Fruit fly (Drosophila melanogaster) whole organism, embryonic: ENCODE measurements around the gene CG32271.

Source experiments
- Bgb ChIP-seq: fragments of 200-800 bp; sonication (Bioruptor generic); IDR thresholded peaks from 2 replicates; pipeline ENCODE4 v1.3.6; 2022; ENCODE audit warnings: missing biosample characterization, missing genetic modification characterization; ENCODE audit not compliant: partially characterized antibody
- CG12071 ChIP-seq: fragments of 200-800 bp; sonication (Bioruptor generic); optimal IDR thresholded peaks from 3 replicates; lab custom pipeline; 2018; ENCODE audit warnings: missing biosample characterization, mild to moderate bottlenecking, missing genetic modification characterization
- CG12236 ChIP-seq: fragments of 200-800 bp; sonication (Bioruptor generic); optimal IDR thresholded peaks from 2 replicates; lab custom pipeline; 2016; ENCODE audit warnings: missing biosample characterization, missing genetic modification characterization
- CG12769 ChIP-seq: fragments of 200-800 bp; sonication (Bioruptor generic); optimal IDR thresholded peaks from 2 replicates; lab custom pipeline; 2019; ENCODE audit warnings: missing biosample characterization, mild to moderate bottlenecking, missing genetic modification characterization, moderate library complexity
- CG12942 ChIP-seq: fragments of 200-800 bp; sonication (Bioruptor generic); optimal IDR thresholded peaks from 3 replicates; lab custom pipeline; 2016; ENCODE audit warnings: missing biosample characterization, missing genetic modification characterization
- CG14050 ChIP-seq: fragments of 200-800 bp; sonication (Bioruptor generic); IDR thresholded peaks from 3 replicates; pipeline ENCODE4 v1.3.6; 2022; ENCODE audit warnings: missing biosample characterization, missing genetic modification characterization
- CG15601 ChIP-seq: fragments of 200-800 bp; sonication (Bioruptor generic); optimal IDR thresholded peaks from 3 replicates; lab custom pipeline; 2019; ENCODE audit warnings: missing biosample characterization, mild to moderate bottlenecking, missing genetic modification characterization, moderate library complexity
- CG1602 ChIP-seq: fragments of 200-800 bp; sonication (Bioruptor generic); optimal IDR thresholded peaks from 3 replicates; lab custom pipeline; 2016; ENCODE audit warnings: missing biosample characterization, missing genetic modification characterization
- CG16815 ChIP-seq: fragments of 200-800 bp; sonication (Bioruptor generic); optimal IDR thresholded peaks from 3 replicates; lab custom pipeline; 2017; ENCODE audit warnings: missing biosample characterization, mild to moderate bottlenecking, missing genetic modification characterization
- CG30020 ChIP-seq: fragments of 200-800 bp; optimal IDR thresholded peaks from 2 replicates; lab custom pipeline; 2019; ENCODE audit warnings: missing biosample characterization, mild to moderate bottlenecking, missing genetic modification characterization, moderate library complexity
- CG32532 ChIP-seq: fragments of 200-800 bp; sonication (Bioruptor generic); IDR thresholded peaks from 2 replicates; pipeline ENCODE4 v1.3.6; 2022; ENCODE audit warnings: missing biosample characterization, missing genetic modification characterization
- CG43689 ChIP-seq: fragments of 200-800 bp; sonication (Bioruptor generic); IDR thresholded peaks from 2 replicates; pipeline ENCODE4 v1.3.6; 2022; ENCODE audit warnings: missing biosample characterization, missing genetic modification characterization
- CG4854 ChIP-seq: fragments of 200-800 bp; sonication (Bioruptor generic); optimal IDR thresholded peaks from 2 replicates; lab custom pipeline; 2016; ENCODE audit warnings: missing biosample characterization, missing genetic modification characterization, inconsistent platforms
- CG5180 ChIP-seq: fragments of 200-800 bp; sonication (Bioruptor generic); optimal IDR thresholded peaks from 3 replicates; lab custom pipeline; 2017; ENCODE audit warnings: missing biosample characterization, missing genetic modification characterization, mild to moderate bottlenecking, moderate library complexity, missing genetic modification reagents
- CG5245 ChIP-seq: fragments of 200-800 bp; sonication (Bioruptor generic); optimal IDR thresholded peaks from 3 replicates; lab custom pipeline; 2016; ENCODE audit warnings: missing biosample characterization, missing genetic modification characterization
- CG7786 ChIP-seq: fragments of 200-800 bp; sonication (Bioruptor generic); optimal IDR thresholded peaks from 2 replicates; lab custom pipeline; 2016; ENCODE audit warnings: missing biosample characterization, missing genetic modification characterization
- CG8924 ChIP-seq: fragments of 200-800 bp; optimal IDR thresholded peaks from 3 replicates; lab custom pipeline; 2019; ENCODE audit warnings: missing biosample characterization, mild to moderate bottlenecking, missing genetic modification characterization, moderate library complexity
- Dip2 ChIP-seq: fragments of 200-800 bp; sonication (Bioruptor generic); IDR thresholded peaks from 2 replicates; pipeline ENCODE4 v1.3.6; 2022; ENCODE audit warnings: missing biosample characterization, missing genetic modification characterization
- ERR ChIP-seq: fragments of 200-800 bp; sonication (Bioruptor generic); optimal IDR thresholded peaks from 2 replicates; lab custom pipeline; 2016; ENCODE audit warnings: missing biosample characterization, missing genetic modification characterization
- Gug ChIP-seq: fragments of 200-800 bp; sonication (Bioruptor generic); IDR thresholded peaks from 4 replicates; pipeline ENCODE4 v1.3.6; 2022; ENCODE audit warnings: missing biosample characterization, missing genetic modification characterization
- HLH3B ChIP-seq: fragments of 200-800 bp; sonication (Bioruptor generic); IDR thresholded peaks from 2 replicates; pipeline ENCODE4 v1.3.6; 2022; ENCODE audit warnings: missing biosample characterization, missing genetic modification characterization
- Hey ChIP-seq: fragments of 200-800 bp; sonication (Bioruptor generic); optimal IDR thresholded peaks from 3 replicates; lab custom pipeline; 2018; ENCODE audit warnings: missing biosample characterization, mild to moderate bottlenecking, missing genetic modification characterization
- Hmx ChIP-seq: fragments of 200-800 bp; sonication (Bioruptor generic); optimal IDR thresholded peaks from 2 replicates; lab custom pipeline; 2016; ENCODE audit warnings: missing biosample characterization, missing genetic modification characterization
- Jarid2 ChIP-seq: fragments of 200-800 bp; sonication (Bioruptor generic); optimal IDR thresholded peaks from 3 replicates; lab custom pipeline; 2017; ENCODE audit warnings: mild to moderate bottlenecking, missing biosample characterization, missing genetic modification reagents, missing genetic modification characterization
- Max ChIP-seq: fragments of 200-800 bp; sonication (Bioruptor generic); optimal IDR thresholded peaks from 2 replicates; lab custom pipeline; 2016; ENCODE audit warnings: missing biosample characterization, mild to moderate bottlenecking, missing genetic modification characterization
- Meics ChIP-seq: fragments of 200-800 bp; sonication (Bioruptor generic); optimal IDR thresholded peaks from 2 replicates; lab custom pipeline; 2017; ENCODE audit warnings: missing biosample characterization, mild to moderate bottlenecking, missing genetic modification characterization
- Rfx ChIP-seq: fragments of 200-800 bp; sonication (Bioruptor generic); IDR thresholded peaks from 2 replicates; pipeline ENCODE4 v1.3.6; 2022; ENCODE audit warnings: missing biosample characterization, missing genetic modification characterization
- Vsx1 ChIP-seq: fragments of 200-800 bp; sonication (Bioruptor generic); optimal IDR thresholded peaks from 2 replicates; lab custom pipeline; 2017; ENCODE audit warnings: missing biosample characterization, mild to moderate bottlenecking, missing genetic modification characterization, missing genetic modification reagents
- Xrp1 ChIP-seq: fragments of 200-800 bp; sonication (Bioruptor generic); IDR thresholded peaks from 2 replicates; pipeline ENCODE4 v1.3.6; 2022; ENCODE audit warnings: missing biosample characterization, missing genetic modification characterization
- ac ChIP-seq: fragments of 200-800 bp; sonication (Bioruptor generic); optimal IDR thresholded peaks from 3 replicates; lab custom pipeline; 2017; ENCODE audit warnings: missing biosample characterization, mild to moderate bottlenecking, missing genetic modification characterization
- ash1 ChIP-seq: fragments of 200-800 bp; sonication (Bioruptor generic); optimal IDR thresholded peaks from 2 replicates; lab custom pipeline; 2018; ENCODE audit warnings: missing biosample characterization, mild to moderate bottlenecking, missing genetic modification characterization
- cas ChIP-seq: fragments of 200-800 bp; sonication (Bioruptor generic); IDR thresholded peaks from 2 replicates; pipeline ENCODE4 v1.3.6; 2022; ENCODE audit warnings: missing biosample characterization, missing genetic modification characterization
- ci ChIP-seq: fragments of 200-800 bp; sonication (Bioruptor generic); IDR thresholded peaks from 3 replicates; pipeline ENCODE4 v1.3.6; 2022; ENCODE audit warnings: missing biosample characterization, missing genetic modification characterization
- dan ChIP-seq: fragments of 200-800 bp; sonication (Bioruptor generic); IDR thresholded peaks from 2 replicates; pipeline ENCODE4 v1.3.6; 2022; ENCODE audit warnings: missing biosample characterization, missing genetic modification characterization
- gem ChIP-seq: fragments of 200-800 bp; sonication (Bioruptor generic); optimal IDR thresholded peaks from 2 replicates; lab custom pipeline; 2019; ENCODE audit warnings: missing biosample characterization, mild to moderate bottlenecking, missing genetic modification characterization, moderate library complexity
- hkb ChIP-seq, 2 experiments: fragments of 200-800 bp in 1 of 2; fragments of >200 bp in 1 of 2; sonication (Bioruptor generic) in 1 of 2; IDR thresholded peaks in 1 of 2; optimal IDR thresholded peaks in 1 of 2; 2 replicates each; pipeline versions ENCODE4 v1.3.6 to Lab custom; 2017 to 2022; ENCODE audit warnings: missing biosample characterization in 1 of 2, missing genetic modification characterization in 1 of 2
- insv ChIP-seq, 2 experiments: fragments of 200-800 bp; sonication (Bioruptor generic); optimal IDR thresholded peaks; 3 replicates each; lab custom pipeline; 2016 to 2018; ENCODE audit warnings: missing biosample characterization in 2 of 2, missing genetic modification characterization in 2 of 2
- luna ChIP-seq: fragments of 200-800 bp; sonication (Bioruptor generic); optimal IDR thresholded peaks from 2 replicates; lab custom pipeline; 2016; ENCODE audit warnings: missing biosample characterization, missing genetic modification characterization
- onecut ChIP-seq: fragments of 200-800 bp; sonication (Bioruptor generic); IDR thresholded peaks from 2 replicates; pipeline ENCODE4 v1.3.6; 2022; ENCODE audit warnings: missing biosample characterization, missing genetic modification characterization
- peb ChIP-seq: fragments of 200-800 bp; sonication (Bioruptor generic); IDR thresholded peaks from 2 replicates; pipeline ENCODE4 v1.3.6; 2022; ENCODE audit warnings: missing biosample characterization, missing genetic modification characterization
- schlank ChIP-seq: fragments of 200-800 bp; sonication (Bioruptor generic); optimal IDR thresholded peaks from 2 replicates; lab custom pipeline; 2018; ENCODE audit warnings: missing biosample characterization, mild to moderate bottlenecking, missing genetic modification characterization
- sisA ChIP-seq: fragments of 200-800 bp; sonication (Bioruptor generic); IDR thresholded peaks from 2 replicates; pipeline ENCODE4 v1.3.6; 2022; ENCODE audit warnings: missing biosample characterization, missing genetic modification characterization
- sqz ChIP-seq: fragments of 200-800 bp; sonication (Bioruptor generic); optimal IDR thresholded peaks from 3 replicates; lab custom pipeline; 2018; ENCODE audit warnings: missing biosample characterization, mild to moderate bottlenecking, missing genetic modification characterization
- stwl ChIP-seq: fragments of 200-800 bp; sonication (Bioruptor generic); optimal IDR thresholded peaks from 3 replicates; lab custom pipeline; 2018; ENCODE audit warnings: missing biosample characterization, mild to moderate bottlenecking, missing genetic modification characterization, moderate library complexity
- tgo ChIP-seq: fragments of 200-800 bp; sonication (Bioruptor generic); IDR thresholded peaks from 3 replicates; pipeline ENCODE4 v1.3.6; 2022; ENCODE audit warnings: missing biosample characterization, missing genetic modification characterization
- ttk ChIP-seq: fragments of 200-800 bp; sonication (Bioruptor generic); IDR thresholded peaks from 2 replicates; pipeline ENCODE4 v2.1.2; 2022; ENCODE audit warnings: missing biosample characterization, missing genetic modification characterization
- tup ChIP-seq: fragments of 200-800 bp; sonication (Bioruptor generic); optimal IDR thresholded peaks from 2 replicates; lab custom pipeline; 2016; ENCODE audit warnings: missing biosample characterization, mild to moderate bottlenecking, missing genetic modification characterization, moderate library complexity
- tx ChIP-seq: fragments of 200-800 bp; sonication (Bioruptor generic); optimal IDR thresholded peaks from 2 replicates; lab custom pipeline; 2016; ENCODE audit warnings: missing biosample characterization, missing genetic modification characterization
- unpg ChIP-seq: fragments of 200-800 bp; sonication (Bioruptor generic); optimal IDR thresholded peaks from 3 replicates; lab custom pipeline; 2018; ENCODE audit warnings: missing biosample characterization, mild to moderate bottlenecking, missing genetic modification characterization, moderate library complexity
- wdn ChIP-seq: fragments of 200-800 bp; sonication (Bioruptor generic); IDR thresholded peaks from 2 replicates; pipeline ENCODE4 v1.3.6; 2022; ENCODE audit warnings: missing biosample characterization, missing genetic modification characterization
- wek ChIP-seq: fragments of 200-800 bp; sonication (Bioruptor generic); optimal IDR thresholded peaks from 3 replicates; lab custom pipeline; 2018; ENCODE audit warnings: missing biosample characterization, mild to moderate bottlenecking, missing genetic modification characterization, moderate library complexity

Gene CG32271

dm6 chr3L:3194059-3194458, 8.9 kb downstream of the CG32271 start (continued):
- TF ChIP-seq wdn (GFP tag; lab: Robert Waterston, UW) (peak; percentile 73), Meics (peak; percentile 94), CG43689 (GFP tag; lab: Robert Waterston, UW) (peak; percentile 77), unpg (GFP tag; lab: Kevin White, UChicago) (peak; percentile 95), gem (tag; lab: Kevin White, UChicago) (peak; percentile 96), CG4854 (GFP tag; lab: Kevin White, UChicago) (peak; percentile 67), ash1 (peak; percentile 63), dan (GFP tag; lab: Robert Waterston, UW) (peak; percentile 75), Xrp1 (GFP tag; lab: Robert Waterston, UW) (peak; percentile 97), CG12236 (GFP tag; lab: Kevin White, UChicago) (no peak), CG5245 (GFP tag; lab: Kevin White, UChicago) (peak; percentile 87), Gug (GFP tag; lab: Robert Waterston, UW) (peak; percentile 88), Rfx (GFP tag; lab: Robert Waterston, UW) (peak; percentile 92), CG1602 (GFP tag; lab: Kevin White, UChicago) (peak; percentile 86), CG8924 (peak; percentile 95), Bgb (GFP tag; lab: Robert Waterston, UW) (no peak), luna (GFP tag; lab: Kevin White, UChicago) (peak; percentile 8), CG14050 (GFP tag; lab: Robert Waterston, UW) (peak; percentile 88), CG12942 (GFP tag; lab: Kevin White, UChicago) (peak; percentile 80), ERR (GFP tag; lab: Kevin White, UChicago) (peak; percentile 50), CG32532 (peak; percentile 94), CG12769 (peak; percentile 90), CG15601 (tag; lab: Kevin White, UChicago) (peak; percentile 89), Jarid2 (peak; percentile 67), Max (peak; percentile 86), cas (GFP tag; lab: Robert Waterston, UW) (peak; percentile 82), HLH3B (GFP tag; lab: Robert Waterston, UW) (peak; percentile 95), ac (GFP tag; lab: Kevin White, UChicago) (peak; percentile 89), ttk (GFP tag; lab: Robert Waterston, UW) (peak; percentile 91), peb (GFP tag; lab: Robert Waterston, UW) (peak; percentile 90), CG16815 (GFP tag; lab: Kevin White, UChicago) (peak; percentile 85), CG30020 (peak; percentile 48), CG12071 (GFP tag; lab: Kevin White, UChicago) (peak; percentile 91), hkb (optimal IDR thresholded peaks at IDR 0.05; lab: Kevin White, UChicago) (no peak), hkb (GFP tag; IDR thresholded peaks at IDR 0.05; lab: Robert Waterston, UW) (peak; percentile 97), ci (GFP tag; lab: Robert Waterston, UW) (peak; percentile 97), schlank (peak; percentile 68), tup (peak; percentile 77), sqz (GFP tag; lab: Kevin White, UChicago) (no peak), Vsx1 (GFP tag; lab: Kevin White, UChicago) (peak; percentile 86), tx (GFP tag; lab: Kevin White, UChicago) (peak; percentile 5), wek (GFP tag; lab: Kevin White, UChicago) (peak; percentile 45), insv (GFP tag; optimal IDR thresholded peaks at IDR 0.05; lab: Kevin White, UChicago) (peak in 1 of 2 experiments; percentile 11), sisA (peak; percentile 91), Dip2 (GFP tag; lab: Robert Waterston, UW) (peak; percentile 43; the same call in 1 of the 2 replicates), Hey (tag; lab: Kevin White, UChicago) (no peak), stwl (tag; lab: Kevin White, UChicago) (peak; percentile 50), tgo (GFP tag; lab: Robert Waterston, UW) (peak; percentile 93), onecut (GFP tag; lab: Robert Waterston, UW) (peak; percentile 91), Hmx (no peak), CG7786 (GFP tag; lab: Kevin White, UChicago) (no peak), CG5180 (peak; percentile 80)
